Fruit fly (Drosophila melanogaster) Kc167 (cell line): ENCODE data around the gene CG34177.

ENCODE experiments used
- Myc ChIP-seq: fragments of >200 bp; optimal IDR thresholded peaks from 2 replicates; lab custom pipeline; 2017; ENCODE audit warnings: missing external identifiers
- Sin3A ChIP-seq: fragments of >200 bp; optimal IDR thresholded peaks from 2 replicates; lab custom pipeline; 2018; ENCODE audit warnings: missing external identifiers
- h ChIP-seq: fragments of >200 bp; optimal IDR thresholded peaks from 3 replicates; lab custom pipeline; 2018; ENCODE audit warnings: missing external identifiers
- insv ChIP-seq: fragments of >200 bp; optimal IDR thresholded peaks from 3 replicates; lab custom pipeline; 2018; ENCODE audit warnings: missing external identifiers
- psq ChIP-seq: fragments of >200 bp; optimal IDR thresholded peaks from 2 replicates; lab custom pipeline; 2017; ENCODE audit warnings: missing external identifiers
- ttk ChIP-seq: sonication (Bioruptor generic); optimal IDR thresholded peaks from 2 replicates; lab custom pipeline; 2017; ENCODE audit warnings: missing external identifiers

The CG34177 gene

DNA sequence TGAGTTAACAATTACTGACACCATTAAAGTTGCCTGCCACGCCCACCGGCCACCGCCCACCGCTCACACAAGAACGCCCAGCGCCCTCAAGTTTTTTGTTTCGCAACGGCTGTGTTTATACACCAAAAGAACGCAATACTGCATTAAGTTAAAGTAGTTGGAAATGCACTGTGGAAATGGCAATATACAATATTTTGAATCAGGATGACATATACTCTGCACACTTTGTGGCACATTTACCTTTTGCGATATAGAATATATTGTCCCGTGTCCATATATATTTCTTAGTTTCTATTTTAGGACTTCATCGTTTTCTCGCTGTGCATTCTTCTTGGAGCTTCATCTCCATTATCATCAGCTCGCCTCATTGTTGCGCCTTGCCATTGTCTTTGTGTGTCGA, 17.6 kb upstream of the CG34177 start:
- TF ChIP-seq Sin3A (lab: Kevin White, UChicago) (no peak), ttk (lab: Kevin White, UChicago) (no peak), insv (no peak)

DNA sequence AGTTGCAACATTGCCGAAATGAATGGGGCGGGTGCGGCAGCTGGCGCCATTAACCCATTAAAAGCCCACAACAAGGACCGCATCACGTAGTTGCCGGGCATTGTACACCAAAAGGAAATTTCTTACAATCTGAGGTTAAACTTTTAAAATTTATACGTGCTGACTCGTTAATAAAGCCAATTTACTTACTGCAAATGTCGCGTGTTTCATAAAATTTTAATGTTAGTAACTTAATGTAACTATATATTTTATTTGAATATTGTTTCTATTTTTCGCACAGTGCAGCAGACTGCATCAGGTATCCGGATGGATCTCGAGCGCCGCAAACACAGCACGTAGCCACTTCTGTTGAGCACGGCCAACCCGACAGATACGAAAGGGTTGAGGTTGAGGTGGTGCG, 16.8 kb upstream of the CG34177 start:
- no peak for TF ChIP-seq Myc (lab: Kevin White, UChicago)
- no peak for TF ChIP-seq psq
- no peak for TF ChIP-seq insv
- no peak for TF ChIP-seq Sin3A (lab: Kevin White, UChicago)
- no peak for TF ChIP-seq h (lab: Kevin White, UChicago)
- no peak for TF ChIP-seq ttk (lab: Kevin White, UChicago)

DNA sequence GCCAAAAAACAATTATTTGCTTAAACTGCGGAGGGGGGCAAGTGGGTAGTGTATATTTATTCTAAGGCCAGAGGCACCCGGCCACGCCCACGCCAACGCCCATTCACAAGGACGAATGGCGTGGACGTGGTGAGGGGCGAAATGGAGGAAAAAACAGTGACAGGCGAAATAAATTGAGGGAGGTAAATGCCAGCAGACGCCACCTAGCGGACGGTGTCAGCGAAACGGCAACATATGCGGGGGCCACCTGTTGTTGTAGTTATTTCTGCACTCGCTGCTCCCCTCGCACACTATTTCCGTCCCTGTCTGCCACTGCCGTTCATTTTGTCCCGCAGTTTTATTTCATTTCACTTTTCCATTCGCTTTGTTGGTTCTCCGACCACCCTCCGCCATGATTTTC, 15.7 kb upstream of the CG34177 start:
- TF ChIP-seq Sin3A (lab: Kevin White, UChicago) (no peak), Myc (lab: Kevin White, UChicago) (no peak), ttk (lab: Kevin White, UChicago) (no peak), h (lab: Kevin White, UChicago) (no peak), psq (no peak), insv (no peak)

DNA sequence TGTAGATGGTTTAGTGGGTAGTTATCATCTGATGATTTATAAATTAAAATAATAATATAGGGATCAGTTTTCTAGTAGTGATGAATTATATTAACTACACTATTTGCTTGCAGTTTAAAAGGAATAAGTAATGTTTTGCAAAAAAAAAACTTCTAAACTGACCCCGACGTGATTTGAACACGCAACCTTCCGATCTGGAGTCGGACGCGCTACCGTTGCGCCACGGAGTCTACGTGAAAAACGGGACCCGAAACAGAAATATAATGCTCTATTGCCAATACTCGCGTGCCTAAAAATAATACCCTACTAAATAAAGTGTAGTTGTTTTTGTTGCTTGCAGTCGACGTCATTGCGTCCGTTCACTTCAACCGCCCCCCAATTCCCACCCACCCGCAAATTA, 14.9 kb upstream of the CG34177 start:
- no peak for TF ChIP-seq Sin3A (lab: Kevin White, UChicago)
- TF ChIP-seq Myc (lab: Kevin White, UChicago) = no peak
- TF ChIP-seq psq = no peak
- TF ChIP-seq h (lab: Kevin White, UChicago) = no peak
- TF ChIP-seq insv = no peak
- no peak for TF ChIP-seq ttk (lab: Kevin White, UChicago)

DNA sequence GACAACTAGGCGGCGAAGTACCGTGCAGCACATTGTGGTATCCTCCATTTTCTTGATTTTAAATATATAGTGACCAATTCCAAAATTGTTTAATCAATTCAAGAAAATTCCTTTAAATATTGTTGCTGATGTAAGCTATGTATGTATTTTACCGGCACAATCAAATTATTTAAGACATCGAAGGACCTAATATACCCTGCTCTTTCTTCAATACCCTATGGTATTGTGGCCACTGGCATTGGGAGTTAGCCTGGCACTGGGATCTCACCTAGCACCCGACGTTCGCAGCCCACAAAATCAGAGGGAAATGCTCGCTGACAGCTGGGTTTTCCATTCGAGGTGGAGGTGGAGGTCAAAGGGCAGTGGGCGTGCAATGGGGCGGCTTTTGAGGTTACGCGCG, 11.6 kb upstream of the CG34177 start:
- TF ChIP-seq ttk (lab: Kevin White, UChicago) (no peak), Myc (lab: Kevin White, UChicago) (no peak), h (lab: Kevin White, UChicago) (no peak), Sin3A (lab: Kevin White, UChicago) (no peak), insv (no peak), psq (no peak)

DNA sequence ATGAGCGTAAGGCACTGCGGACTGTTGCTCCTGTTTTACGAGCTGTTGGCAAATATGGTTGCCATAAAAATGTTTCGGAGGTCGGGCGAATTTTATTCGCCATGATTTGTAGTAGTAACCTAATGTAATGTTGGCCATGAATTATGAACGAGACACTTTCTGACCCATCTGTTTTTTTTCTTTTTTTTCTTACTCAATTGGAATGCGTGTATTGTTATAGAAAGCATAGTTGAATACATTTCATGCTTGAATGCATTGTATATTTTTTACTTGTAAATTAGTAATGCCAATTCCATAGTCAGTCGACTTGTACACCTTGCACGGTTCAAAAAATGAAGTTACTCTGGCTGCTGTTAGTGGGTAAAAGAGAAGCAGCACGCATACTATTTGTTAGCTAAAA, 3.8 kb downstream of the CG34177 start, which contains the start of gene CG43056:
Gene CG43056, plus strand, starts transcription at position 301 of the 400 bp plus-strand sequence.
- TF ChIP-seq insv (no peak), ttk (lab: Kevin White, UChicago) (no peak), psq (no peak), Myc (lab: Kevin White, UChicago) (no peak), h (lab: Kevin White, UChicago) (no peak), Sin3A (lab: Kevin White, UChicago) (no peak)

DNA sequence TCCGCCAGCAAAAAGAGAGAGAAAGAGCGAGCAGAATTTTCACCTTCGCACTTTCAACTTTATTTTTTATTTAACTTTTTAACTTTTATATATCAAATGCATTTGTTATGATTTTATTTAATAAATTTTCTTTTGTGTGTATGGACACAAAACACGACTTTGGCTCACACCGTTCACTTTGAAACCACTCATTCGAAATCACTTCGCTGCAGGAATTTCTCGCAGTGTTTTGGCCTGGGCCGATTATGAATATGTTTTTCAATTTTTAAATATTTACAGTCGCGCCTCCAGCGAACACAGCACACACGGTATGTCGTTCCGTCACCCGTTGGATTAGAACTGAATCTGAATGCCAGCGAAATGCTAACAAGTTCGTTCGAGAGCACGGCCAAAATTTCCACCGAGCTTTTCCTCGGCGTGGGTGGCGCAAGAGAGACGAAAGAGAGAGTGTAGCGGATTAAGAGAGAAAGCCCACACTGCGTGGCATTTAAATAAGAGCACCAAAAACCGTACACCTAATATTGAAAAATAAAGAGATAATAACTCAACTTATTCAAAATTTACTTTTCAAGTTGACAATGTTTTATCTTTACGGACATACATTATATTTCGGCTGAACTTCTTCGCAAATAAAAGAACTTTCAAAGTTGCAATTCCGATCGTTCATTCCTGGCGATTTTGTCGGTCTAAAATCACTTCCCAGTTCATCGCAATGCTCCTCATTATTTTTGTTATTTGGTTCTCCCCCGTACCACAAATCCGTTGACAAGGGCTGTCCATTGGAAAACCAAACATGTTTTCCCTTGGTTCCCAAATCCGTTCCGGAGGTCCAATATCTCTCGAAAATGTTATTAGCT, 7.4 kb downstream of the CG34177 start, which contains the start of gene CG15431:
Gene CG15431, minus strand, starts transcription at position 402 of the 857 bp plus-strand sequence.
- no peak for TF ChIP-seq psq
- no peak for TF ChIP-seq Sin3A (lab: Kevin White, UChicago)
- no peak for TF ChIP-seq Myc (lab: Kevin White, UChicago)
- TF ChIP-seq ttk (lab: Kevin White, UChicago) = no peak
- TF ChIP-seq insv = no peak
- TF ChIP-seq h (lab: Kevin White, UChicago) = no peak

DNA sequence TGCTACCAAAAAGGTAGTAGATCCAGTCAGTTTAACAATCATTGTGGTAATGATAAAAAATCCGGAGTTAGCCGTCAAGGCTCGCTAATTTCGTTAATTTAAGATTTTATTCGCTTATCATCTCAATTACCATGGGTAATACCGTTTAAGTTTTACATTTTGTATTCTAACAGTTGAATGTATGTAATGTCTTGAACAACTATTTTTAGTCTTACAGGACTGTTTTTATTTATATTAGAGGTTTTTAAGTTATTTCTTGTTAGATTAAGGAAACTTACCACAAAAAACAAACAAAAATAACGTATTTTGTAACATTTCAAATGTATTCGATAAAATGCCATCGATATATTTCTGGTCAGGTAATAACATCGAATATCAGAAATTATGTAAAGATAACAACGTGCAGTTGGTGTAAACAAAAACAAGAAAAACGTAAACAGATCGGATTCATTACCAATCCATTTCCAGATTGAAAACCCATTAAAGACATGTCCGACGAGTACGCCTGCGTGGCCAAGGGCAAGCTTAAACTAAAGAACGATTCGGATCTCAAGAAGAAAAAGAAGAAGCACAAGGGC, 8.4 kb downstream of the CG34177 start, which contains the start of the genes Sfp24F and CG15432:
Gene Sfp24F, minus strand, starts transcription at position 51 of the 578 bp plus-strand sequence.
Gene CG15432, plus strand, starts transcription at position 311 of the 578 bp plus-strand sequence.
- no peak for TF ChIP-seq Myc (lab: Kevin White, UChicago)
- TF ChIP-seq ttk (lab: Kevin White, UChicago) = no peak
- TF ChIP-seq h (lab: Kevin White, UChicago) = no peak
- TF ChIP-seq psq = no peak

DNA sequence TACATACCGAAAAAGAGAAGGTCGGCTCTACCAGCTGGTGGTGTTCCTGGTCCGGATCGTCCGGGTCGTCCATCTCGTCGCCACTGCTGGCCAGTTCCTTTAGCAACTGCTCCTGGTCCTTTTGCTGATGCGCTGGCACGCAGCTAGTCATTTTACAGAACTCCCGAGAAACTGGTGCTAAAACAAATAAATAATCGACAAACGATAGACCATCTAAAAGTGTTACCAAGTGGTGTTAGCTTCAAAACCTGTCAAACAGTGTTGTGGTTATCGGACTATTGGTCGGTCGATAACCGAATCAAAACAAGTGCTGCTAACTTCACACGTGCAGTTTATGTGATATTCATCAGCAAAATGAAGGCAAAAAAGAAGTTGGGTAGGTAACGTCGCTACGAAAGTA, 10.7 kb downstream of the CG34177 start, which contains the start of the genes morgue and Elp3:
Gene morgue, minus strand, starts transcription at position 224 of the 400 bp plus-strand sequence.
Gene Elp3, plus strand, starts transcription at position 276 of the 400 bp plus-strand sequence.
- no peak for TF ChIP-seq insv
- no peak for TF ChIP-seq Myc (lab: Kevin White, UChicago)
- TF ChIP-seq psq = no peak
- TF ChIP-seq Sin3A (lab: Kevin White, UChicago) = no peak
- no peak for TF ChIP-seq h (lab: Kevin White, UChicago)
- no peak for TF ChIP-seq ttk (lab: Kevin White, UChicago)

DNA sequence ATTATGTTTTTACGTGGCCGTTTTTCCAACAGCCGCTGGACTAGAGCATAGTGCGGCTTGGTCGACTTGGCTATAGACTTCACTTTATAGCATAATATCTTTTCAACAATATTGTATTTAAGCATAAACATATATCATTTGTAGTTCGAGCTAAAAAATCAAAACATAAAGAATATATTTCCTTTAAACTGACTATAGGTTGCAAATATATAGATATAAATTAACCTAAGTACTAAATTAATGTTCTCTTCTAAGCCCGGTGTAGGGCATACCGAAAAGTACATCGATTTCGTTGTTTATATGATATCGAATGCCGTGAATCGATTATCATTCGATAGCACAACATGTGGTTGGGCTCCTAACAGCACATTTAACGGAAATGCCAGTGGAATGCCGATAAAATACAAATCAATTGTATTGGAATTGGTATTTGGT, 14.9 kb downstream of the CG34177 start, which contains the start of gene MFS18:
Gene MFS18, minus strand, starts transcription at position 54 of the 435 bp plus-strand sequence.
- TF ChIP-seq h (lab: Kevin White, UChicago) (no peak), psq (peak; percentile 40)

DNA sequence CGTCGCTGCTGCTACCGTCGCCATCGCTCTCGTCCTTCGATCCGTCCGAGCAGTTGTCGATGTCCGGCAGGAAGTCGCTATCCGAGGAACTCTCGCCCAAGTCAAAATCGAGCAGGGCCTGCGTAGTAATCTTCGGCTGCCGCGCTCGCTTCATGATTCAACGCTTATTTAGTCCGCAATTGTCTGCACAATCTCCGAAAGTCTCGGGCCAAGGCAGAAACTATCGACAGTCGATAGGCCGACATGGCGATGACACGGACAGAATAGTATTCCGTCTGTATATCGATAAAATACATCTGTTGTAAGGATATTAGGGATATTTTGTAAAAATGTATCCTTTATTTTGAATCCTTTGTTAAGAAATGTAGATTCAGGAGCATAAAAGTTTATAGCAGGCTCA, 19.1 kb downstream of the CG34177 start, which contains the start of gene CG15439:
Gene CG15439, minus strand, starts transcription at position 241 of the 400 bp plus-strand sequence.
- TF ChIP-seq h (lab: Kevin White, UChicago) (no peak), Sin3A (lab: Kevin White, UChicago) (no peak)

DNA sequence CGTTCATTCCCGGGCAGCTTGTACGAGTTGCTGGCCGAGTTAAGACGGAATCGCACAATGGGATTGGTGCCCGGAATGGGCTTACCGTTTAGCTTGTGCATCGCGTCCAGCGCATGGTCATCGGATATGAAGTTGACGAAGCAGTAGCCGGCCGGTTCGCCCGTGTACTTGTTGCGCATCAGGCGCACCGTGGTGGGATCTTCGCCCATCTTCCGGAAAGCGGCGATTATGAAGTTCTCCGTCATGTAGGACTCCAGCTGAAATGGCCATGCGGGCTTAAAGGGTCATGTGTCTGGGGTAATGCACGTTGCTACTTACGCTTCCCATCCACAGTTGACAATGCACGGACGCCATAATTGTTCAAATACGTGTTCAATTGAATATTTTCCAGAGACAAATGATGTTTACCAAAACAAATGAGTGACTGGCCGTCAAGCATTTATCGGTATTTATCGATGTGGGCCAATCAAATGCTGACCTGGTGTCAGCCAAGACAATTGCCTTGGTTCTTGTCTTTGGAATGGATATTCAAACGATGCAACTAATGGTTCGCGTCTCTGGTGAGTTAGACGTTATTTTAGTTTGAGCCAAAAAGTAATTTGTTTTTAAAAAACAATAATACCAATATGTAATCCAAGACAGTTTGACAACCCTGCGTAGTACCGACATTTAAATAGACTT, 20.4 kb downstream of the CG34177 start, which contains the start of the genes Secp43 and ND-B8:
Gene Secp43, minus strand, starts transcription at position 445 of the 681 bp plus-strand sequence.
Gene ND-B8, plus strand, starts transcription at position 618 of the 681 bp plus-strand sequence.
- TF ChIP-seq insv = no peak
- no peak for TF ChIP-seq Sin3A (lab: Kevin White, UChicago)
- no peak for TF ChIP-seq psq
- TF ChIP-seq ttk (lab: Kevin White, UChicago) = no peak
- TF ChIP-seq Myc (lab: Kevin White, UChicago) = no peak
- TF ChIP-seq h (lab: Kevin White, UChicago) = no peak
